Fruit fly (Drosophila melanogaster) whole organism: Measurements from ENCODE around the gene CG33159.

ENCODE experiments used
- CG8478 ChIP-seq: fragments of >200 bp; optimal IDR thresholded peaks from 2 replicates; lab custom pipeline; 2018; ENCODE audit warnings: inconsistent platforms
- Dll ChIP-seq: fragments of >200 bp; optimal IDR thresholded peaks from 2 replicates; lab custom pipeline; 2017
- EcR ChIP-seq, 2 experiments: fragments of >200 bp; optimal IDR thresholded peaks; 2 replicates each; lab custom pipeline; 2017; ENCODE audit warnings: missing biosample characterization in 2 of 2, missing genetic modification characterization in 2 of 2, missing genetic modification reagents in 2 of 2
- pan ChIP-seq: fragments of >200 bp; optimal IDR thresholded peaks from 2 replicates; lab custom pipeline; 2017
- psq ChIP-seq: fragments of >200 bp; optimal IDR thresholded peaks from 2 replicates; lab custom pipeline; 2017
- usp ChIP-seq: fragments of >200 bp; optimal IDR thresholded peaks from 2 replicates; lab custom pipeline; 2017; ENCODE audit warnings: missing biosample characterization, missing genetic modification characterization, mixed read lengths

CG33159 gene

dm6 chr3L:3226458-3226783 is 22.2 kb upstream of the CG33159 start:
- TF ChIP-seq usp (GFP tag; lab: Kevin White, UChicago): no peak
- no peak for TF ChIP-seq pan (lab: Kevin White, UChicago)
- TF ChIP-seq EcR (GFP tag; optimal IDR thresholded peaks at IDR 0.05; lab: Kevin White, UChicago): no peak
- no peak for TF ChIP-seq psq (lab: Kevin White, UChicago)
- no peak for TF ChIP-seq CG8478

- TF ChIP-seq pan (lab: Kevin White, UChicago): no peak
- TF ChIP-seq usp (GFP tag; lab: Kevin White, UChicago): no peak
- TF ChIP-seq Dll (lab: Kevin White, UChicago): peak; percentile 99
- TF ChIP-seq psq (lab: Kevin White, UChicago): no peak
- TF ChIP-seq EcR (GFP tag; optimal IDR thresholded peaks at IDR 0.05; lab: Kevin White, UChicago): no peak
- TF ChIP-seq CG8478: peak; percentile 53
These were observed 21.7 kb upstream of the CG33159 start for dm6 chr3L:3225769-3226457.

- TF ChIP-seq psq (lab: Kevin White, UChicago) (no peak), Dll (lab: Kevin White, UChicago) (no peak), CG8478 (no peak), usp (GFP tag; lab: Kevin White, UChicago) (no peak), EcR (GFP tag; optimal IDR thresholded peaks at IDR 0.05; lab: Kevin White, UChicago) (no peak), pan (lab: Kevin White, UChicago) (no peak)
These were observed 20.8 kb upstream of the CG33159 start, which contains the start of gene Larp4B for dm6 chr3L:3224740-3225719. Gene Larp4B (plus strand): TSS chr3L:3224838.

- TF ChIP-seq usp (GFP tag; lab: Kevin White, UChicago) (no peak), CG8478 (no peak), EcR (GFP tag; optimal IDR thresholded peaks at IDR 0.05; lab: Kevin White, UChicago) (no peak), pan (lab: Kevin White, UChicago) (no peak), psq (lab: Kevin White, UChicago) (no peak), Dll (lab: Kevin White, UChicago) (no peak)
These were observed 19.2 kb upstream of the CG33159 start for dm6 chr3L:3223390-3223914.

- no peak for TF ChIP-seq pan (lab: Kevin White, UChicago)
- TF ChIP-seq EcR (GFP tag; optimal IDR thresholded peaks at IDR 0.05; lab: Kevin White, UChicago): no peak
- TF ChIP-seq psq (lab: Kevin White, UChicago): no peak
- no peak for TF ChIP-seq Dll (lab: Kevin White, UChicago)
- no peak for TF ChIP-seq CG8478
- no peak for TF ChIP-seq usp (GFP tag; lab: Kevin White, UChicago)
These were observed 18.6 kb upstream of the CG33159 start, which contains the start of the genes RpL28 and eIF1 for dm6 chr3L:3222643-3223389. Gene RpL28 (minus strand): TSS chr3L:3222960. Gene eIF1 (plus strand): TSS chr3L:3223341.

dm6 chr3L:3218859-3219258 is 14.6 kb upstream of the CG33159 start, which contains the start of the genes hob and nSMase:
Gene hob (minus strand): TSS chr3L:3218920.
Gene nSMase (plus strand): TSS chr3L:3219156.
- no peak for TF ChIP-seq Dll (lab: Kevin White, UChicago)
- TF ChIP-seq EcR (GFP tag; optimal IDR thresholded peaks at IDR 0.05; lab: Kevin White, UChicago): no peak
- TF ChIP-seq CG8478: no peak
- TF ChIP-seq pan (lab: Kevin White, UChicago): no peak
- TF ChIP-seq psq (lab: Kevin White, UChicago): no peak

- TF ChIP-seq pan (lab: Kevin White, UChicago): no peak
- no peak for TF ChIP-seq EcR (GFP tag; optimal IDR thresholded peaks at IDR 0.05; lab: Kevin White, UChicago)
- TF ChIP-seq usp (GFP tag; lab: Kevin White, UChicago): no peak
These were observed 4.6 kb upstream of the CG33159 start, which contains the start of the genes CG32269 and CG32270 for dm6 chr3L:3208895-3209294. Gene CG32269 (minus strand): TSS chr3L:3208985. Gene CG32270 (minus strand): TSS chr3L:3208985.

dm6 chr3L:3206263-3206662 is 2.0 kb upstream of the CG33159 start, which contains the start of gene CG33160:
Gene CG33160 (minus strand): TSS chr3L:3206363.
- TF ChIP-seq Dll (lab: Kevin White, UChicago) (no peak), usp (GFP tag; lab: Kevin White, UChicago) (no peak), psq (lab: Kevin White, UChicago) (no peak), EcR (GFP tag; optimal IDR thresholded peaks at IDR 0.05; lab: Kevin White, UChicago) (no peak), CG8478 (no peak), pan (lab: Kevin White, UChicago) (no peak)

dm6 chr3L:3205349-3205748 is 1.1 kb upstream of the CG33159 start, which contains the start of gene CG32277:
Gene CG32277 (minus strand): TSS chr3L:3205449.
- TF ChIP-seq CG8478 (no peak), psq (lab: Kevin White, UChicago) (no peak), Dll (lab: Kevin White, UChicago) (no peak), pan (lab: Kevin White, UChicago) (no peak), EcR (GFP tag; optimal IDR thresholded peaks at IDR 0.05; lab: Kevin White, UChicago) (no peak), usp (GFP tag; lab: Kevin White, UChicago) (no peak)

- TF ChIP-seq CG8478: no peak
- no peak for TF ChIP-seq pan (lab: Kevin White, UChicago)
- TF ChIP-seq Dll (lab: Kevin White, UChicago): no peak
- no peak for TF ChIP-seq psq (lab: Kevin White, UChicago)
- no peak for TF ChIP-seq EcR (GFP tag; optimal IDR thresholded peaks at IDR 0.05; lab: Kevin White, UChicago)
- no peak for TF ChIP-seq usp (GFP tag; lab: Kevin White, UChicago)
These were observed 1.2 kb downstream of the CG33159 start, which contains the start of gene CG32271 for dm6 chr3L:3203062-3203461. Gene CG32271 (minus strand): TSS chr3L:3203162.
